Worm (Caenorhabditis elegans): ENCODE results near the gene mppb-1.

mppb-1 gene

DNA sequence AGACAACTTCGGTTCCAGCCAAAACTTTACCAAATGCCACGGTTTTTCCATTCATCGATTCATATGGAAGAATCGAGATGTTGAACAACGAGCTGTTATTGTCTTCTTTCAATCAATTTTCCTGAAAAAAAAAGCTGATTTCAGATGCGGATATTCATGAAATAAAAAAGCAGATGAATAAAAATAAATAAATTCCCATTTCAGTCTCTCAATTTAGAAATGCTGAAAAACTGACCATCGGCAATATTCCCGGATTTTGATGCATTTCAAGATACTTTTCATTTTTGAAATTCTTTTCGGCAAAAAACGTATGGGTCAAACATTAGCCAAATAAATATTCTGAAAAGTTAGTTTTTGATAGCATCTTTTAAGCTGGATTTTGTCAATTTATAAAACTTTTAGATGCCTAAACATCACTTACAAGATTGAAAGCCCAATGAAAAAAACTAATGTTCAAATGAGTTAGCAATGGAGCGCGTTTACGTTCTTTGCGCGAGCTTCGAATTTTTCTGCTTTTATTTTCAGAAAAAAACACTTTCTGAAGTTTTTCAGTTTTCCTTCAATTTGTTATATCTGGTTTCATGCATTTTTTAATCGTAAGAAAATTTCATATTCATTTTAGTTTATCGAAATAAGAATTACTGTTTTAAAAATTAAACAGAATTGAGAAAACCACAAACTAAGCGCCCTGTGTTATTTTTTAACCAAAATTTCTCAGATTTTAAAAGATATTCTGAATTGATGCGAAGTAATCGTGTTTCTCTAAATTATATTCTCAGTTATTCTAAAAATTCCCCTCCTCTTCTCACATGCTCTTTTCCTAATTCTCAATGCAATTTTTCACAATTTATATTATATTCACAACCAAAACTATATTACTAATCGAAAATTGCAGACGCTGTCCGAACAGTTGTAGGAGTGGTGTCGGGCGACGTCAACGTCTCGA is 29.9 kb downstream of the mppb-1 start, which contains the start of the genes C01F6.14 and fem-3:
Gene C01F6.14 (minus strand): TSS at position 51 of the 946 bp plus-strand sequence.
Gene fem-3 (plus strand): TSS at position 896 of the 946 bp plus-strand sequence.
- TF ChIP-seq pha-4 (tag; optimal IDR thresholded peaks at IDR 0.05) (peak; percentile 39), nfya-1 (tag; optimal IDR thresholded peaks at IDR 0.05; ENCODE audit: insufficient read depth) (peak; percentile 36), nhr-25 (tag; optimal IDR thresholded peaks at IDR 0.05) (no peak), lin-15B (tag; optimal IDR thresholded peaks at IDR 0.05) (peak; percentile 46), egl-5 (tag; optimal IDR thresholded peaks at IDR 0.05) (peak; percentile 72)

DNA sequence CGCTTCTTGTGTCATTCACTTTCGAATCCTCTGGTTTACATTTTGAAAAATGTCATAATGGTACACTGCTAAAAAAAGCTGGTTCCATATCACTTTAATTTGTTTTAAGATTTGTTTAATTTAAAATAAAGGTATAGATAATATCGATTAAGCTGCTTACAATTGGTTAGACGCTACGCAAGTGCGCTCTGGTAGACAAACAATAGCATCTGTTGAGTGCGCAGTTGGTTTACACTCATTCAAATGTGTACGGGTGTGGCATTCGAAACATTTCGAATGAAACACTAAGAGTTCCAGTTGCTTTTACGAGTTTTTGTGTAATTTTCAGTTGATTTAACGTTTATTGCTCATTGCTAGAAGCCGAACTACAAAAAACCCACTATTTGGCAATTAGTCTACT is 33.0 kb downstream of the mppb-1 start:
- TF ChIP-seq zag-1 (tag; optimal IDR thresholded peaks at IDR 0.05) = no peak
- peak; percentile 71 for TF ChIP-seq lin-39 (tag; optimal IDR thresholded peaks at IDR 0.05)
- TF ChIP-seq tbx-2 (tag; optimal IDR thresholded peaks at IDR 0.05) = no peak
- TF ChIP-seq elt-3 (tag; optimal IDR thresholded peaks at IDR 0.05) = no peak
- TF ChIP-seq pha-4 (tag; optimal IDR thresholded peaks at IDR 0.05) = peak; percentile 85
- no peak for TF ChIP-seq nhr-67 (tag; optimal IDR thresholded peaks at IDR 0.05)
- TF ChIP-seq egl-5 (tag; optimal IDR thresholded peaks at IDR 0.05) = peak; percentile 93
- TF ChIP-seq lin-15B (tag; optimal IDR thresholded peaks at IDR 0.05) = peak; percentile 69
- TF ChIP-seq nhr-25 (tag; optimal IDR thresholded peaks at IDR 0.05) = peak; percentile 49
- TF ChIP-seq ztf-4 (tag; optimal IDR thresholded peaks at IDR 0.05) = no peak
- TF ChIP-seq nfya-1 (tag; optimal IDR thresholded peaks at IDR 0.05; ENCODE audit: insufficient read depth) = peak; percentile 58
- peak; percentile 27 for TF ChIP-seq snpc-4 (tag; optimal IDR thresholded peaks at IDR 0.05)
- TF ChIP-seq ceh-28 (tag; optimal IDR thresholded peaks at IDR 0.05) = peak; percentile 50
- no peak for TF ChIP-seq unc-39 (tag; optimal IDR thresholded peaks at IDR 0.05)
- TF ChIP-seq R02D3.7 (tag; optimal IDR thresholded peaks at IDR 0.05) = no peak
- peak; percentile 14 for TF ChIP-seq nhr-23 (tag; optimal IDR thresholded peaks at IDR 0.05)
- peak; percentile 15 for TF ChIP-seq elt-2 (tag; optimal IDR thresholded peaks at IDR 0.05)
- TF ChIP-seq hmg-11 (tag; optimal IDR thresholded peaks at IDR 0.05) = peak; percentile 68

DNA sequence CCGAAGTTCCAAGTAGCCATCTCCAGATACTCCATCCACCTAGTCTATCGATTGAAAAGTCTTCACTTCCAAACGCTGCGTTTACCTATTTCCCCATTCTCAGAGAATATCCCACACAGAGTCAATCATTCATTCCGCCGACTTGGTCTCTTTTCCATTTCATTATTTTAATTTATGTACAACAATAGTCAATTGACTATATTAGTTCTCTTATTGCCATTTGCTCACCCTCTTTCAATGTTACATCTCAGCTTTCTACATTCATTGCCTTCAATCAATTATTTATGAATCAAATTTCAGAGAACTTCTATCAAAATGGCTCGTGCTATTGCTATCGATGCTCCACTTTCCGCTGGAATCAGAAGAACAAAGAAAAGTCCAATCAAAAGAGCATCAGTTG is 34.2 kb downstream of the mppb-1 start, which contains the start of gene aly-1:
Gene aly-1 (plus strand): TSS at position 301 of the 400 bp plus-strand sequence.
- TF ChIP-seq fkh-2 (tag; optimal IDR thresholded peaks at IDR 0.05) = no peak
- TF ChIP-seq hmg-11 (tag; optimal IDR thresholded peaks at IDR 0.05) = no peak
- TF ChIP-seq lin-15B (tag; optimal IDR thresholded peaks at IDR 0.05) = no peak
- no peak for TF ChIP-seq nhr-76 (tag; optimal IDR thresholded peaks at IDR 0.05)
- TF ChIP-seq zag-1 (tag; optimal IDR thresholded peaks at IDR 0.05) = no peak
- no peak for TF ChIP-seq ceh-82 (tag; optimal IDR thresholded peaks at IDR 0.05)
- no peak for TF ChIP-seq daf-12 (tag; optimal IDR thresholded peaks at IDR 0.05)
- TF ChIP-seq ztf-11 (tag; optimal IDR thresholded peaks at IDR 0.05) = no peak
- no peak for TF ChIP-seq snpc-4 (tag; optimal IDR thresholded peaks at IDR 0.05)
- no peak for TF ChIP-seq pha-4 (tag; optimal IDR thresholded peaks at IDR 0.05)
- no peak for TF ChIP-seq R02D3.7 (tag; optimal IDR thresholded peaks at IDR 0.05)
- TF ChIP-seq nfya-1 (tag; optimal IDR thresholded peaks at IDR 0.05; ENCODE audit: insufficient read depth) = no peak

DNA sequence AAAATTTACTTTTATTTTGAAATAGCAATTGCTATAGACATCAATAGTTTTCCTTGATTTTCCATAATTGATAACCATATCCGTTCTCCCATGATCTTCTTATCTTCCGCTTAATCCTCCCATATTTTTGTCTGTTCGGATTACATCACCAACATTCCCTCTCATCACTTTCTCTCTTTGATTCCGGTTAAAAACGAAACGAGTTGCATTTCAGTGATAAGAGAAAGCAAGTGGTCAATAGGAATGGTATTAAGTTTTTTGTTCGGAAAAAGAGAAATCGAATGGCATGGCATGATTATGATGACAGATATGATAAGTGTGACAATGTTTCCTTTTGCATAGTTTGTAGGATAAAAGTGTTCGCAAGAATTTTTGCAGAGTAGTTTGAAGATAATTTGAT is 37.5 kb downstream of the mppb-1 start:
- TF ChIP-seq ZK546.5 (tag; optimal IDR thresholded peaks at IDR 0.05) (no peak), ztf-4 (tag; optimal IDR thresholded peaks at IDR 0.05) (no peak), hmg-11 (tag; optimal IDR thresholded peaks at IDR 0.05) (no peak), nhr-28 (tag; optimal IDR thresholded peaks at IDR 0.05) (no peak), elt-2 (tag; optimal IDR thresholded peaks at IDR 0.05) (peak; percentile 71), pqm-1 (tag; optimal IDR thresholded peaks at IDR 0.05) (peak; percentile 45), R02D3.7 (tag; optimal IDR thresholded peaks at IDR 0.05) (no peak), nhr-43 (tag; optimal IDR thresholded peaks at IDR 0.05; ENCODE audit: poor library complexity, severe bottlenecking) (peak; percentile 58), aly-2 (tag; optimal IDR thresholded peaks at IDR 0.05) (no peak), unc-39 (tag; optimal IDR thresholded peaks at IDR 0.05) (no peak), unc-62 (GFP tag; optimal IDR thresholded peaks at IDR 0.05) (no peak), lsy-12 (tag; optimal IDR thresholded peaks at IDR 0.05) (no peak), ceh-9 (tag; optimal IDR thresholded peaks at IDR 0.05) (no peak), tbx-2 (tag; optimal IDR thresholded peaks at IDR 0.05) (no peak), nhr-11 (tag; optimal IDR thresholded peaks at IDR 0.05) (no peak), nhr-76 (tag; optimal IDR thresholded peaks at IDR 0.05) (no peak), egl-5 (tag; optimal IDR thresholded peaks at IDR 0.05) (no peak), snpc-4 (tag; optimal IDR thresholded peaks at IDR 0.05) (no peak), nhr-77 (tag; optimal IDR thresholded peaks at IDR 0.05) (no peak), ceh-16 (tag; optimal IDR thresholded peaks at IDR 0.05) (no peak), nhr-12 (tag; optimal IDR thresholded peaks at IDR 0.05) (no peak), nhr-23 (tag; optimal IDR thresholded peaks at IDR 0.05) (no peak), nhr-237 (tag; optimal IDR thresholded peaks at IDR 0.05) (no peak), sea-2 (GFP tag; optimal IDR thresholded peaks at IDR 0.05) (no peak), fkh-10 (GFP tag; optimal IDR thresholded peaks at IDR 0.05) (no peak), mdl-1 (tag; optimal IDR thresholded peaks at IDR 0.05) (no peak), ceh-28 (tag; optimal IDR thresholded peaks at IDR 0.05) (no peak), zag-1 (tag; optimal IDR thresholded peaks at IDR 0.05) (no peak), elt-3 (tag; optimal IDR thresholded peaks at IDR 0.05) (peak in 2 of 3 experiments; percentile 20 to 65), nhr-67 (tag; optimal IDR thresholded peaks at IDR 0.05) (no peak), ztf-11 (tag; optimal IDR thresholded peaks at IDR 0.05) (no peak), mml-1 (tag; optimal IDR thresholded peaks at IDR 0.05) (no peak)
